Fruit fly (Drosophila melanogaster) S2 (cell line): ENCODE measurements around the gene O-fut2.

Experiments
- CG8478 ChIP-seq: fragments of >200 bp; optimal IDR thresholded peaks from 2 replicates; lab custom pipeline; 2018
- CTCF ChIP-seq, 2 experiments: fragments of >200 bp; optimal IDR thresholded peaks; 2 replicates each; lab custom pipeline; 2018

- TF ChIP-seq CTCF (optimal IDR thresholded peaks at IDR 0.05; lab: Kevin White, UChicago) (no peak), CG8478 (lab: Kevin White, UChicago) (no peak)
Observed at dm6 chrX:1513865-1514264, 48.1 kb upstream of the O-fut2 start.
